Worm (Caenorhabditis elegans) whole organism, L2 larva: ENCODE results near the gene ddb-1.

Source experiments
- ama-1 ChIP-seq: fragments of 150-350 bp; optimal IDR thresholded peaks from 2 replicates; lab custom pipeline; 2018; ENCODE audit warnings: inconsistent platforms
- elt-1 ChIP-seq: fragments of 150-350 bp; optimal IDR thresholded peaks from 2 replicates; lab custom pipeline; 2014; ENCODE audit warnings: missing biosample characterization, missing genetic modification characterization
- lin-13 ChIP-seq: fragments of 150-350 bp; optimal IDR thresholded peaks from 2 replicates; lab custom pipeline; 2014; ENCODE audit warnings: missing biosample characterization, missing genetic modification reagents, missing genetic modification characterization
- nhr-11 ChIP-seq: fragments of 150-350 bp; optimal IDR thresholded peaks from 2 replicates; lab custom pipeline; 2014; ENCODE audit warnings: missing biosample characterization, missing genetic modification characterization
- nhr-6 ChIP-seq: fragments of 150-350 bp; optimal IDR thresholded peaks from 2 replicates; lab custom pipeline; 2014; ENCODE audit warnings: missing biosample characterization, missing genetic modification characterization
- skn-1 ChIP-seq: sonication (generic microtip); optimal IDR thresholded peaks from 2 replicates; lab custom pipeline; 2017; ENCODE audit warnings: missing biosample characterization, missing genetic modification characterization

ce11 chrIV:12113056-12113455 is 7.9 kb downstream of the ddb-1 start:
- TF ChIP-seq elt-1 (tag; lab: Kevin White, UChicago): no peak
- no peak for TF ChIP-seq nhr-11 (tag; lab: Kevin White, UChicago)
- TF ChIP-seq nhr-6 (tag; lab: Kevin White, UChicago): no peak
- no peak for TF ChIP-seq skn-1 (tag; lab: Kevin White, UChicago)
- no peak for TF ChIP-seq ama-1 (lab: Kevin White, UChicago)
- no peak for TF ChIP-seq lin-13 (GFP tag; lab: Kevin White, UChicago)
